Worm (Caenorhabditis elegans): ENCODE data around the gene gid-8.

- TF ChIP-seq W03F9.2 (tag; optimal IDR thresholded peaks at IDR 0.05) = no peak
- TF ChIP-seq dao-5 (tag; optimal IDR thresholded peaks at IDR 0.05) = no peak
- TF ChIP-seq him-1 (tag; optimal IDR thresholded peaks at IDR 0.05) = no peak
Measured at ce11 chrV:1481742-1482141, 14.2 kb downstream of the gid-8 start, which contains the start of gene C38C3.4.

Data from whole organism, L4/young adult.